Fruit fly (Drosophila melanogaster) whole organism, embryonic: ENCODE measurements around the gene Kpc1.

Source experiments
- Aef1 ChIP-seq: fragments of 200-800 bp; sonication (Bioruptor generic); IDR thresholded peaks from 3 replicates; pipeline ENCODE4 v1.3.6; 2022; ENCODE audit warnings: missing biosample characterization, missing genetic modification characterization
- Asciz ChIP-seq: fragments of 200-800 bp; sonication (Bioruptor generic); optimal IDR thresholded peaks from 2 replicates; lab custom pipeline; 2017; ENCODE audit warnings: missing biosample characterization, mild to moderate bottlenecking, missing genetic modification characterization, missing genetic modification reagents
- Atf-2 ChIP-seq: fragments of 200-800 bp; sonication (Bioruptor generic); optimal IDR thresholded peaks from 2 replicates; lab custom pipeline; 2016; ENCODE audit warnings: missing biosample characterization, missing genetic modification characterization
- CG11085 ChIP-seq: fragments of 200-800 bp; sonication (Bioruptor generic); IDR thresholded peaks from 2 replicates; pipeline ENCODE4 v1.3.6; 2022; ENCODE audit warnings: missing biosample characterization, missing genetic modification characterization
- CG12744 ChIP-seq: fragments of 200-800 bp; sonication (Bioruptor generic); optimal IDR thresholded peaks from 2 replicates; lab custom pipeline; 2016; ENCODE audit warnings: missing biosample characterization, missing genetic modification characterization
- CG1529 ChIP-seq: fragments of 200-800 bp; sonication (Bioruptor generic); optimal IDR thresholded peaks from 3 replicates; lab custom pipeline; 2018; ENCODE audit warnings: missing biosample characterization, missing genetic modification characterization
- CG1602 ChIP-seq: fragments of 200-800 bp; sonication (Bioruptor generic); optimal IDR thresholded peaks from 3 replicates; lab custom pipeline; 2016; ENCODE audit warnings: missing biosample characterization, missing genetic modification characterization
- CG16779 ChIP-seq: fragments of 200-800 bp; sonication (Bioruptor generic); IDR thresholded peaks from 2 replicates; pipeline ENCODE4 v1.3.6; 2022; ENCODE audit warnings: missing biosample characterization, missing genetic modification characterization
- CG17359 ChIP-seq: fragments of 200-800 bp; sonication (Bioruptor generic); optimal IDR thresholded peaks from 3 replicates; lab custom pipeline; 2018; ENCODE audit warnings: missing biosample characterization, mild to moderate bottlenecking, missing genetic modification characterization, moderate library complexity
- CG18619 ChIP-seq: fragments of 200-800 bp; sonication (Bioruptor generic); optimal IDR thresholded peaks from 3 replicates; lab custom pipeline; 2017; ENCODE audit warnings: missing biosample characterization, mild to moderate bottlenecking, missing genetic modification characterization
- CG2116 ChIP-seq: fragments of 200-800 bp; sonication (Bioruptor generic); optimal IDR thresholded peaks from 3 replicates; lab custom pipeline; 2018; ENCODE audit warnings: missing biosample characterization, mild to moderate bottlenecking, missing genetic modification characterization
- CG3726 ChIP-seq: fragments of 200-800 bp; sonication (Bioruptor generic); IDR thresholded peaks from 3 replicates; pipeline ENCODE4, ENCODE4 v1.3.6; 2022; ENCODE audit warnings: missing biosample characterization, missing genetic modification characterization
- CG4282 ChIP-seq: fragments of 200-800 bp; sonication (Bioruptor generic); optimal IDR thresholded peaks from 2 replicates; lab custom pipeline; 2016; ENCODE audit warnings: missing biosample characterization, missing genetic modification characterization
- CG43689 ChIP-seq: fragments of 200-800 bp; sonication (Bioruptor generic); IDR thresholded peaks from 2 replicates; pipeline ENCODE4 v1.3.6; 2022; ENCODE audit warnings: missing biosample characterization, missing genetic modification characterization
- CG5180 ChIP-seq: fragments of 200-800 bp; sonication (Bioruptor generic); optimal IDR thresholded peaks from 3 replicates; lab custom pipeline; 2017; ENCODE audit warnings: missing biosample characterization, missing genetic modification characterization, mild to moderate bottlenecking, moderate library complexity, missing genetic modification reagents
- CG6765 ChIP-seq: fragments of 200-800 bp; sonication (Bioruptor generic); optimal IDR thresholded peaks from 3 replicates; lab custom pipeline; 2017; ENCODE audit warnings: missing biosample characterization, mild to moderate bottlenecking, missing genetic modification characterization
- CG8924 ChIP-seq: fragments of 200-800 bp; optimal IDR thresholded peaks from 3 replicates; lab custom pipeline; 2019; ENCODE audit warnings: missing biosample characterization, mild to moderate bottlenecking, missing genetic modification characterization, moderate library complexity
- CG8944 ChIP-seq: fragments of 200-800 bp; sonication (Bioruptor generic); optimal IDR thresholded peaks from 3 replicates; lab custom pipeline; 2016; ENCODE audit warnings: missing biosample characterization, missing genetic modification characterization
- CG9797 ChIP-seq: fragments of 200-800 bp; sonication (Bioruptor generic); optimal IDR thresholded peaks from 3 replicates; lab custom pipeline; 2018; ENCODE audit warnings: missing biosample characterization, mild to moderate bottlenecking, missing genetic modification characterization
- Eip74EF ChIP-seq, 2 experiments: fragments of 200-800 bp in 1 of 2; fragments of >200 bp in 1 of 2; sonication (Bioruptor generic) in 1 of 2; optimal IDR thresholded peaks; 2 replicates each; lab custom pipeline; 2017 to 2019; ENCODE audit warnings: missing biosample characterization in 2 of 2, missing genetic modification characterization in 2 of 2, mild to moderate bottlenecking in 1 of 2, moderate library complexity in 1 of 2
- HLH54F ChIP-seq: fragments of 200-800 bp; sonication (Bioruptor generic); optimal IDR thresholded peaks from 3 replicates; lab custom pipeline; 2016; ENCODE audit warnings: missing biosample characterization, missing genetic modification characterization
- HmgZ ChIP-seq: fragments of 200-800 bp; sonication (Bioruptor generic); optimal IDR thresholded peaks from 2 replicates; lab custom pipeline; 2018; ENCODE audit warnings: missing biosample characterization, mild to moderate bottlenecking, missing genetic modification characterization
- Hmx ChIP-seq: fragments of 200-800 bp; sonication (Bioruptor generic); optimal IDR thresholded peaks from 2 replicates; lab custom pipeline; 2016; ENCODE audit warnings: missing biosample characterization, missing genetic modification characterization
- Hr78 ChIP-seq, 2 experiments: fragments of 200-800 bp in 1 of 2; fragments of >200 bp in 1 of 2; sonication (Bioruptor generic) in 1 of 2; optimal IDR thresholded peaks; 2 replicates each; lab custom pipeline; 2017 to 2019; ENCODE audit warnings: missing biosample characterization in 2 of 2, missing genetic modification characterization in 2 of 2, mild to moderate bottlenecking in 1 of 2, moderate library complexity in 1 of 2
- Hsf ChIP-seq: fragments of 200-800 bp; sonication (Bioruptor generic); optimal IDR thresholded peaks from 3 replicates; lab custom pipeline; 2016; ENCODE audit warnings: missing biosample characterization, missing genetic modification characterization
- Kr ChIP-seq: fragments of 200-800 bp; sonication (Bioruptor generic); optimal IDR thresholded peaks from 2 replicates; lab custom pipeline; 2017; ENCODE audit warnings: missing biosample characterization, mild to moderate bottlenecking, missing genetic modification characterization
- MBD-R2 ChIP-seq: fragments of 200-800 bp; sonication (Bioruptor generic); IDR thresholded peaks from 2 replicates; pipeline ENCODE4 v1.3.6; 2022; ENCODE audit warnings: missing biosample characterization, missing genetic modification characterization
- Mes4 ChIP-seq: fragments of 200-800 bp; sonication (Bioruptor generic); optimal IDR thresholded peaks from 2 replicates; lab custom pipeline; 2016; ENCODE audit warnings: missing biosample characterization, missing genetic modification characterization
- NK7.1 ChIP-seq: fragments of 200-800 bp; sonication (Bioruptor generic); optimal IDR thresholded peaks from 3 replicates; lab custom pipeline; 2016; ENCODE audit warnings: missing biosample characterization, missing genetic modification characterization
- TFAM ChIP-seq: fragments of 200-800 bp; sonication (Bioruptor generic); optimal IDR thresholded peaks from 2 replicates; lab custom pipeline; 2017; ENCODE audit warnings: missing biosample characterization, missing genetic modification characterization, inconsistent platforms
- Usf ChIP-seq: fragments of 200-800 bp; sonication (Bioruptor generic); optimal IDR thresholded peaks from 2 replicates; lab custom pipeline; 2017; ENCODE audit warnings: missing genotype, missing biosample characterization, missing genetic modification characterization
- ase ChIP-seq: fragments of 200-800 bp; sonication (Bioruptor generic); IDR thresholded peaks from 3 replicates; pipeline ENCODE4 v1.3.6; 2022; ENCODE audit warnings: missing biosample characterization, missing genetic modification characterization
- bsh ChIP-seq, 2 experiments: fragments of 200-800 bp; sonication (Bioruptor generic); optimal IDR thresholded peaks; 2 replicates each; lab custom pipeline; 2017 to 2018; ENCODE audit warnings: mild to moderate bottlenecking in 2 of 2, missing biosample characterization in 2 of 2, missing genetic modification characterization in 2 of 2, moderate library complexity in 1 of 2
- chn ChIP-seq: fragments of 200-800 bp; sonication (Bioruptor generic); optimal IDR thresholded peaks from 2 replicates; lab custom pipeline; 2016; ENCODE audit warnings: missing biosample characterization, missing genetic modification characterization
- gcm2 ChIP-seq: fragments of 200-800 bp; sonication (Bioruptor generic); optimal IDR thresholded peaks from 2 replicates; lab custom pipeline; 2016; ENCODE audit warnings: missing biosample characterization, missing genetic modification characterization
- grn ChIP-seq: fragments of 200-800 bp; sonication (Bioruptor generic); optimal IDR thresholded peaks from 3 replicates; lab custom pipeline; 2017; ENCODE audit warnings: missing biosample characterization, missing genetic modification characterization
- gro ChIP-seq: fragments of 200-800 bp; sonication (Bioruptor generic); optimal IDR thresholded peaks from 2 replicates; lab custom pipeline; 2016; ENCODE audit warnings: missing biosample characterization, missing genetic modification characterization
- h ChIP-seq: fragments of >200 bp; optimal IDR thresholded peaks from 2 replicates; lab custom pipeline; 2017
- kah ChIP-seq: fragments of 200-800 bp; sonication (Bioruptor generic); optimal IDR thresholded peaks from 2 replicates; lab custom pipeline; 2018; ENCODE audit warnings: missing biosample characterization, mild to moderate bottlenecking, missing genetic modification characterization
- lilli ChIP-seq: fragments of 200-800 bp; sonication (Bioruptor generic); optimal IDR thresholded peaks from 3 replicates; lab custom pipeline; 2016; ENCODE audit warnings: missing biosample characterization, missing genetic modification characterization
- luna ChIP-seq: fragments of 200-800 bp; sonication (Bioruptor generic); optimal IDR thresholded peaks from 2 replicates; lab custom pipeline; 2016; ENCODE audit warnings: missing biosample characterization, missing genetic modification characterization
- nerfin-1 ChIP-seq: fragments of 200-800 bp; sonication (Bioruptor generic); optimal IDR thresholded peaks from 3 replicates; lab custom pipeline; 2019; ENCODE audit warnings: missing biosample characterization, mild to moderate bottlenecking, missing genetic modification characterization, moderate library complexity
- ranshi ChIP-seq: fragments of 200-800 bp; sonication (Bioruptor generic); IDR thresholded peaks from 2 replicates; pipeline ENCODE4 v1.3.6; 2022; ENCODE audit warnings: missing biosample characterization, missing genetic modification characterization
- run ChIP-seq: fragments of 200-800 bp; sonication (Bioruptor generic); optimal IDR thresholded peaks from 3 replicates; lab custom pipeline; 2018; ENCODE audit warnings: missing biosample characterization, mild to moderate bottlenecking, missing genetic modification characterization
- slp2 ChIP-seq: fragments of 200-800 bp; sonication (Bioruptor generic); optimal IDR thresholded peaks from 2 replicates; lab custom pipeline; 2016; ENCODE audit warnings: missing biosample characterization, missing genetic modification characterization
- sqz ChIP-seq: fragments of 200-800 bp; sonication (Bioruptor generic); optimal IDR thresholded peaks from 3 replicates; lab custom pipeline; 2018; ENCODE audit warnings: missing biosample characterization, mild to moderate bottlenecking, missing genetic modification characterization
- tap ChIP-seq: fragments of 200-800 bp; optimal IDR thresholded peaks from 3 replicates; lab custom pipeline; 2019; ENCODE audit warnings: missing biosample characterization, mild to moderate bottlenecking, missing genetic modification characterization, moderate library complexity
- trh ChIP-seq: fragments of 200-800 bp; sonication (Bioruptor generic); optimal IDR thresholded peaks from 2 replicates; lab custom pipeline; 2016; ENCODE audit warnings: missing biosample characterization, missing genetic modification characterization
- wor ChIP-seq: fragments of 200-800 bp; sonication (Bioruptor generic); IDR thresholded peaks from 2 replicates; pipeline ENCODE4 v1.3.6; 2022; ENCODE audit warnings: missing biosample characterization, missing genetic modification characterization
- z ChIP-seq: fragments of 200-800 bp; sonication (Bioruptor generic); IDR thresholded peaks from 3 replicates; pipeline ENCODE4 v1.3.6; 2022; ENCODE audit warnings: missing biosample characterization, missing genetic modification characterization
- zen2 ChIP-seq: fragments of 200-800 bp; sonication (Bioruptor generic); IDR thresholded peaks from 3 replicates; pipeline ENCODE4 v1.3.6; 2022; ENCODE audit warnings: missing biosample characterization, missing genetic modification characterization; ENCODE audit not compliant: partially characterized antibody

Kpc1 gene

dm6 chr3R:15229329-15229876 lies 33.4 kb upstream of the Kpc1 start, which contains the start of the genes Art3 and mRpS10 (continued):
- TF ChIP-seq TFAM (GFP tag; lab: Kevin White, UChicago) = peak; percentile 97
- TF ChIP-seq Kr = peak; percentile 97
- peak; percentile 100 for TF ChIP-seq Mes4 (GFP tag; lab: Kevin White, UChicago)
- TF ChIP-seq ase (GFP tag; lab: Robert Waterston, UW) = peak; percentile 100
- TF ChIP-seq nerfin-1 (tag; lab: Kevin White, UChicago) = peak; percentile 100
- TF ChIP-seq HmgZ (tag; lab: Kevin White, UChicago) = peak; percentile 100
- TF ChIP-seq chn (GFP tag; lab: Kevin White, UChicago) = peak; percentile 100
- TF ChIP-seq run (tag; lab: Kevin White, UChicago) = peak; percentile 100
- TF ChIP-seq Hmx (GFP tag; lab: Kevin White, UChicago) = peak; percentile 99
- TF ChIP-seq CG16779 (GFP tag; lab: Robert Waterston, UW) = peak; percentile 100
- peak; percentile 100 for TF ChIP-seq wor (GFP tag; lab: Robert Waterston, UW)
- peak; percentile 95 for TF ChIP-seq grn (GFP tag; lab: Kevin White, UChicago)
- peak; percentile 99 for TF ChIP-seq gcm2 (GFP tag; lab: Kevin White, UChicago)
- TF ChIP-seq Asciz = peak; percentile 100
- peak; percentile 100 for TF ChIP-seq NK7.1
- peak; percentile 100 for TF ChIP-seq trh (GFP tag; lab: Kevin White, UChicago)
- TF ChIP-seq CG18619 (GFP tag; lab: Kevin White, UChicago) = peak; percentile 100
- peak; percentile 100 for TF ChIP-seq CG1602 (GFP tag; lab: Kevin White, UChicago)
- peak in 1 of 2 experiments; percentile 99 for TF ChIP-seq Eip74EF (GFP tag; optimal IDR thresholded peaks at IDR 0.05; lab: Kevin White, UChicago)
- TF ChIP-seq zen2 = no peak
- peak; percentile 100 for TF ChIP-seq Usf (GFP tag; lab: Kevin White, UChicago)
- peak; percentile 100 for TF ChIP-seq CG8944 (GFP tag; lab: Kevin White, UChicago)
- TF ChIP-seq CG5180 = peak; percentile 94
- TF ChIP-seq Hr78 (GFP tag; optimal IDR thresholded peaks at IDR 0.05; lab: Kevin White, UChicago) = peak in 1 of 2 experiments; percentile 98
- no peak for TF ChIP-seq h (lab: Kevin White, UChicago)
- peak; percentile 100 for TF ChIP-seq CG8924 (tag; lab: Kevin White, UChicago)
- peak; percentile 100 for TF ChIP-seq ranshi (GFP tag; lab: Robert Waterston, UW)
- TF ChIP-seq kah (GFP tag; lab: Kevin White, UChicago) = peak; percentile 99
- peak; percentile 100 for TF ChIP-seq tap
- peak; percentile 100 for TF ChIP-seq CG17359 (tag; lab: Kevin White, UChicago)
- peak; percentile 100 for TF ChIP-seq Hsf (GFP tag; lab: Kevin White, UChicago)
- TF ChIP-seq CG6765 (GFP tag; lab: Kevin White, UChicago) = peak; percentile 99
- TF ChIP-seq CG11085 (GFP tag; lab: Robert Waterston, UW) = peak; percentile 100
- peak; percentile 100 for TF ChIP-seq CG12744 (GFP tag; lab: Kevin White, UChicago)
- peak; percentile 100 for TF ChIP-seq MBD-R2
- peak; percentile 100 for TF ChIP-seq gro (GFP tag; lab: Kevin White, UChicago)
- peak; percentile 100 for TF ChIP-seq CG1529
- TF ChIP-seq Aef1 = peak; percentile 100
- TF ChIP-seq CG43689 (GFP tag; lab: Robert Waterston, UW) = peak; percentile 99
- peak; percentile 88 for TF ChIP-seq z (GFP tag; lab: Robert Waterston, UW)
- peak; percentile 100 for TF ChIP-seq Atf-2 (GFP tag; lab: Kevin White, UChicago)
- TF ChIP-seq bsh (GFP tag; optimal IDR thresholded peaks at IDR 0.05; lab: Kevin White, UChicago) = peak in 1 of 2 experiments; percentile 100
- peak; percentile 94 for TF ChIP-seq CG2116 (GFP tag; lab: Kevin White, UChicago)
- peak; percentile 100 for TF ChIP-seq CG3726 (GFP tag; lab: Robert Waterston, UW)
- TF ChIP-seq CG4282 (GFP tag; lab: Kevin White, UChicago) = peak; percentile 98
- peak; percentile 100 for TF ChIP-seq lilli (GFP tag; lab: Kevin White, UChicago)
- TF ChIP-seq HLH54F = peak; percentile 100
- peak; percentile 100 for TF ChIP-seq slp2 (GFP tag; lab: Kevin White, UChicago)
- peak; percentile 99 for TF ChIP-seq luna (GFP tag; lab: Kevin White, UChicago)
- peak; percentile 100 for TF ChIP-seq sqz (GFP tag; lab: Kevin White, UChicago)
- peak; percentile 87 for TF ChIP-seq CG9797 (GFP tag; lab: Kevin White, UChicago)
